Worm (Caenorhabditis elegans) whole organism, mixed stage, embryonic: ENCODE data around the gene K06B9.6.

ENCODE experiments used
- blmp-1 ChIP-seq: fragments of 150-350 bp; optimal IDR thresholded peaks from 2 replicates; lab custom pipeline; 2014; ENCODE audit warnings: missing biosample characterization, missing genetic modification characterization
- ceh-39 ChIP-seq: fragments of 150-350 bp; optimal IDR thresholded peaks from 2 replicates; lab custom pipeline; 2014; ENCODE audit warnings: missing biosample characterization, missing genetic modification characterization
- ceh-43 ChIP-seq: fragments of 200-800 bp; sonication (Bioruptor generic); optimal IDR thresholded peaks from 2 replicates; lab custom pipeline; 2018; ENCODE audit warnings: mild to moderate bottlenecking, missing genetic modification characterization, moderate library complexity, missing compliant biosample characterization
- ceh-83 ChIP-seq: fragments of 200-800 bp; sonication (Bioruptor generic); optimal IDR thresholded peaks from 2 replicates; lab custom pipeline; 2018; ENCODE audit warnings: mild to moderate bottlenecking, missing genetic modification characterization, missing compliant biosample characterization
- ces-1 ChIP-seq: fragments of 150-350 bp; optimal IDR thresholded peaks from 2 replicates; lab custom pipeline; 2014; ENCODE audit warnings: missing biosample characterization, missing genetic modification reagents, missing genetic modification characterization
- cnd-1 ChIP-seq: fragments of 200-800 bp; sonication (Bioruptor generic); optimal IDR thresholded peaks from 2 replicates; lab custom pipeline; 2018; ENCODE audit warnings: mild to moderate bottlenecking, missing genetic modification characterization, missing compliant biosample characterization
- elt-1 ChIP-seq: sonication (generic microtip); optimal IDR thresholded peaks from 2 replicates; lab custom pipeline; 2017; ENCODE audit warnings: missing genetic modification characterization, mild to moderate bottlenecking, missing compliant biosample characterization, antibody characterized with exemption, moderate library complexity, borderline replicate concordance; ENCODE audit not compliant: insufficient read depth
- elt-3 ChIP-seq: fragments of 150-350 bp; optimal IDR thresholded peaks from 2 replicates; lab custom pipeline; 2014; ENCODE audit warnings: missing biosample characterization, missing genetic modification characterization
- flh-1 ChIP-seq: fragments of 200-800 bp; sonication (Bioruptor generic); optimal IDR thresholded peaks from 2 replicates; lab custom pipeline; 2018; ENCODE audit warnings: mild to moderate bottlenecking, missing genetic modification characterization, moderate library complexity, missing compliant biosample characterization
- ham-2 ChIP-seq: fragments of 200-800 bp; sonication (Bioruptor generic); optimal IDR thresholded peaks from 2 replicates; lab custom pipeline; 2018; ENCODE audit warnings: mild to moderate bottlenecking, missing genetic modification characterization, missing compliant biosample characterization
- hlh-1 ChIP-seq: fragments of 150-350 bp; optimal IDR thresholded peaks from 2 replicates; lab custom pipeline; 2014; ENCODE audit warnings: missing biosample characterization, missing genetic modification reagents, missing genetic modification characterization
- lin-32 ChIP-seq: fragments of 200-800 bp; sonication (Bioruptor generic); optimal IDR thresholded peaks from 2 replicates; lab custom pipeline; 2018; ENCODE audit warnings: mild to moderate bottlenecking, missing genetic modification characterization, missing compliant biosample characterization
- mep-1 ChIP-seq: fragments of 150-350 bp; optimal IDR thresholded peaks from 2 replicates; lab custom pipeline; 2017; ENCODE audit warnings: missing biosample characterization, missing genetic modification reagents, missing genetic modification characterization, inconsistent platforms
- mls-2 ChIP-seq: sonication (generic microtip); optimal IDR thresholded peaks from 2 replicates; lab custom pipeline; 2016; ENCODE audit warnings: mild to moderate bottlenecking, missing genetic modification characterization, moderate library complexity, missing compliant biosample characterization
- nhr-12 ChIP-seq: fragments of 150-350 bp; optimal IDR thresholded peaks from 2 replicates; lab custom pipeline; 2014; ENCODE audit warnings: missing biosample characterization, missing genetic modification characterization
- nhr-2 ChIP-seq: fragments of 150-350 bp; optimal IDR thresholded peaks from 2 replicates; lab custom pipeline; 2014; ENCODE audit warnings: missing biosample characterization, missing genetic modification characterization
- nhr-237 ChIP-seq: fragments of 150-350 bp; optimal IDR thresholded peaks from 2 replicates; lab custom pipeline; 2014; ENCODE audit warnings: missing biosample characterization, missing genetic modification characterization
- nhr-28 ChIP-seq: fragments of 150-350 bp; optimal IDR thresholded peaks from 2 replicates; lab custom pipeline; 2014; ENCODE audit warnings: missing biosample characterization, missing genetic modification characterization
- nhr-76 ChIP-seq: sonication (generic microtip); optimal IDR thresholded peaks from 2 replicates; lab custom pipeline; 2017; ENCODE audit warnings: missing biosample characterization, missing genetic modification characterization
- pha-4 ChIP-seq: fragments of 150-350 bp; optimal IDR thresholded peaks from 2 replicates; lab custom pipeline; 2018; ENCODE audit warnings: missing biosample characterization, missing genetic modification reagents, missing genetic modification characterization
- sem-2 ChIP-seq: fragments of 200-800 bp; sonication (Bioruptor generic); optimal IDR thresholded peaks from 2 replicates; lab custom pipeline; 2018; ENCODE audit warnings: mild to moderate bottlenecking, missing genetic modification characterization, missing compliant biosample characterization
- snpc-4 ChIP-seq: fragments of 150-350 bp; optimal IDR thresholded peaks from 2 replicates; lab custom pipeline; 2014; ENCODE audit warnings: missing biosample characterization, missing genetic modification characterization
- sptf-1 ChIP-seq: sonication (generic microtip); optimal IDR thresholded peaks from 2 replicates; lab custom pipeline; 2017; ENCODE audit warnings: mild to moderate bottlenecking, missing genetic modification characterization, moderate library complexity, missing compliant biosample characterization
- unc-120 ChIP-seq: sonication (generic microtip); optimal IDR thresholded peaks from 2 replicates; lab custom pipeline; 2017; ENCODE audit warnings: missing genetic modification characterization, missing compliant biosample characterization; ENCODE audit not compliant: poor library complexity, severe bottlenecking
- unc-39 ChIP-seq: fragments of 150-350 bp; optimal IDR thresholded peaks from 2 replicates; lab custom pipeline; 2014; ENCODE audit warnings: missing biosample characterization, missing genetic modification characterization
- unc-62 ChIP-seq: fragments of 150-350 bp; optimal IDR thresholded peaks from 2 replicates; lab custom pipeline; 2014; ENCODE audit warnings: missing biosample characterization, missing genetic modification reagents, missing genetic modification characterization
- zip-8 ChIP-seq: fragments of 150-350 bp; optimal IDR thresholded peaks from 2 replicates; lab custom pipeline; 2014; ENCODE audit warnings: missing biosample characterization, missing genetic modification characterization
- ztf-11 ChIP-seq: fragments of 150-350 bp; optimal IDR thresholded peaks from 2 replicates; lab custom pipeline; 2014; ENCODE audit warnings: missing biosample characterization, missing genetic modification characterization

Gene K06B9.6

ce11 chrIV:4150138-4150537 is 46.5 kb downstream of the K06B9.6 start:
- TF ChIP-seq zip-8 (tag; lab: Kevin White, UChicago) (no peak), ham-2 (GFP tag; lab: Kevin White, UChicago) (no peak), unc-39 (tag; lab: Kevin White, UChicago) (no peak), nhr-76 (tag; lab: Kevin White, UChicago) (no peak), sptf-1 (no peak), hlh-1 (no peak), nhr-237 (tag; lab: Kevin White, UChicago) (no peak), lin-32 (GFP tag; lab: Kevin White, UChicago) (no peak), elt-1 (tag; lab: Kevin White, UChicago) (no peak), mls-2 (tag; lab: Kevin White, UChicago) (no peak), ceh-39 (tag; lab: Kevin White, UChicago) (no peak), ztf-11 (tag; lab: Kevin White, UChicago) (no peak), ceh-83 (GFP tag; lab: Kevin White, UChicago) (no peak), pha-4 (tag; lab: Kevin White, UChicago) (no peak), unc-120 (tag; lab: Kevin White, UChicago) (no peak), nhr-28 (tag; lab: Kevin White, UChicago) (no peak), nhr-12 (tag; lab: Kevin White, UChicago) (no peak), flh-1 (GFP tag; lab: Kevin White, UChicago) (no peak), blmp-1 (tag; lab: Kevin White, UChicago) (no peak), ces-1 (GFP tag; lab: Kevin White, UChicago) (no peak)

DNA sequence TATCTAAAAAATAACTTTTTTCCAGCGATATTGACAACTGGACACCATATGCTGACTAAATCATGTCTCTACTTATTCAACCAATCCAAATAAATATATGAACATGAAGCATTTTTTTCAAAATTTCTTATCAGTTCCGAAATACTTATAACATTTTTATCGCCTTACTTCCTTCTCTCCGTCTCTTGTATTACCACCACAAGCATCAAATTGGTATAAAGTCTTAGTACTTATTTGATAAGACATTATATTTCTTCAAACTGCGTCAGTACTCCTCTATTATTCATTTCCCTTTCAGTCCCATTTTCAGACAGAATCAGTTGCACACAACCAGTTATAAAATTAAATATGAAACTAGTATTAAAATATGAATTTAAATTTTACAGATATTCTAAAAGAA is 48.7 kb downstream of the K06B9.6 start:
- no peak for TF ChIP-seq cnd-1 (tag; lab: Kevin White, UChicago)
- TF ChIP-seq sem-2: no peak
- TF ChIP-seq blmp-1 (tag; lab: Kevin White, UChicago): no peak
- no peak for TF ChIP-seq unc-62
- TF ChIP-seq ceh-43: no peak
- no peak for TF ChIP-seq mep-1 (tag; lab: Kevin White, UChicago)
- TF ChIP-seq snpc-4: no peak
- no peak for TF ChIP-seq ceh-83 (GFP tag; lab: Kevin White, UChicago)
- TF ChIP-seq elt-3 (tag; lab: Kevin White, UChicago): no peak
- no peak for TF ChIP-seq hlh-1
- TF ChIP-seq nhr-2 (tag; lab: Kevin White, UChicago): no peak
- no peak for TF ChIP-seq zip-8 (tag; lab: Kevin White, UChicago)
- no peak for TF ChIP-seq nhr-12 (tag; lab: Kevin White, UChicago)
